Worm (Caenorhabditis elegans): ENCODE measurements around the gene C50C3.1.
A peak's percentile ranks its signal among the peaks of the same experiment; 100 is the strongest.

The C50C3.1 gene

DNA sequence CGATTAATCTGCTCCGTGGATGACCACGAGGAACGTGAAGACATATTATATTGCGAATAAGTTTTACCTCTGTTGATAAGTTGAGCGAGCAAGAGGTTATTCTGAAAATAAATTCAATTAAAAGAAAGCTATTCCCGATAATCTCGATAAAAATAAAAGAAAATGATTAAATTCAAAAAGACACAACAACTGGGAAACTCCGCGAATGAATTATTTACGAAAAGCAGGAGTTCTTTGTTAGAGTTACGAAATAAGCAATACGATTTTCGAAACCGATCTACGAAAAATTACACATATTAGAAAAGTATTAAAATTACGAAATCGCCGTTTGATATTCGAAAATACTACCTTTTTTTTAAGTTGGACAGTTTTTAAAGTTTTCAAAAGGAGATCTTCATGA, 28.5 kb upstream of the C50C3.1 start, which contains the start of gene bath-42:
Gene bath-42 (minus strand): TSS at position 101 of the 400 bp plus-strand sequence.
- no peak for TF ChIP-seq mxl-3 (GFP tag; optimal IDR thresholded peaks at IDR 0.05)
- no peak for TF ChIP-seq nhr-237 (tag; optimal IDR thresholded peaks at IDR 0.05)
- no peak for TF ChIP-seq lin-1 (GFP tag; IDR thresholded peaks at IDR 0.05)
- no peak for TF ChIP-seq ceh-28 (tag; optimal IDR thresholded peaks at IDR 0.05)
- TF ChIP-seq nhr-11 (tag; optimal IDR thresholded peaks at IDR 0.05), result no peak
- no peak for TF ChIP-seq dmd-6 (GFP tag; IDR thresholded peaks at IDR 0.05)
- TF ChIP-seq egl-27 (tag; optimal IDR thresholded peaks at IDR 0.05), result no peak
- no peak for TF ChIP-seq arid-1 (GFP tag; conservative IDR thresholded peaks at IDR 0.05)
- no peak for TF ChIP-seq unc-62 (GFP tag; optimal IDR thresholded peaks at IDR 0.05 in 1 of 2)
- TF ChIP-seq unc-62 (tag; optimal IDR thresholded peaks at IDR 0.05), result no peak
- TF ChIP-seq madf-5 (GFP tag; IDR thresholded peaks at IDR 0.05), result no peak
- no peak for TF ChIP-seq pha-4 (GFP tag; IDR thresholded peaks at IDR 0.05)
- no peak for TF ChIP-seq pha-4 (tag; optimal IDR thresholded peaks at IDR 0.05)
- no peak for TF ChIP-seq ZK337.2 (GFP tag; IDR thresholded peaks at IDR 0.05)
- TF ChIP-seq F10B5.3 (tag; optimal IDR thresholded peaks at IDR 0.05), result no peak
- no peak for TF ChIP-seq jun-1 (tag; optimal IDR thresholded peaks at IDR 0.05)
- TF ChIP-seq nhr-41 (GFP tag; IDR thresholded peaks at IDR 0.05), result no peak

- TF ChIP-seq daf-16 (GFP tag; optimal IDR thresholded peaks at IDR 0.05), result no peak
- TF ChIP-seq daf-16 (tag; optimal IDR thresholded peaks at IDR 0.05), result peak; percentile 74
- TF ChIP-seq hmg-1.1 (GFP tag; IDR thresholded peaks at IDR 0.05), result peak; percentile 76
- TF ChIP-seq mdt-29 (GFP tag; IDR thresholded peaks at IDR 0.05), result no peak
- TF ChIP-seq pqm-1 (tag; optimal IDR thresholded peaks at IDR 0.05), result no peak
- TF ChIP-seq F44E2.7 (GFP tag; IDR thresholded peaks at IDR 0.05), result no peak
- no peak for TF ChIP-seq gei-8 (GFP tag; optimal IDR thresholded peaks at IDR 0.05)
- TF ChIP-seq F49E8.2 (tag; optimal IDR thresholded peaks at IDR 0.05; ENCODE audit: borderline replicate concordance), result no peak
- peak; percentile 31 for TF ChIP-seq spr-1 (tag; optimal IDR thresholded peaks at IDR 0.05)
- no peak for TF ChIP-seq nhr-111 (GFP tag; optimal IDR thresholded peaks at IDR 0.05)
- peak; percentile 58; the same call in 1 of the 2 replicates for TF ChIP-seq Y75B8A.6 (GFP tag; IDR thresholded peaks at IDR 0.05)
- TF ChIP-seq vab-7 (GFP tag; IDR thresholded peaks at IDR 0.05), result peak; percentile 26; the same call in 1 of the 2 replicates
- peak; percentile 68 for TF ChIP-seq nhr-11 (tag; optimal IDR thresholded peaks at IDR 0.05)
- TF ChIP-seq hlh-30 (tag; optimal IDR thresholded peaks at IDR 0.05; ENCODE audit: insufficient read depth), result peak; percentile 91
- peak; percentile 51 for TF ChIP-seq nhr-28 (tag; optimal IDR thresholded peaks at IDR 0.05)
- TF ChIP-seq saeg-2 (GFP tag; IDR thresholded peaks at IDR 0.05), result no peak
- TF ChIP-seq aly-2 (tag; optimal IDR thresholded peaks at IDR 0.05), result no peak
- peak; percentile 83 for TF ChIP-seq duxl-1 (tag; optimal IDR thresholded peaks at IDR 0.05; ENCODE audit: poor library complexity)
- TF ChIP-seq snpc-1.2 (GFP tag; IDR thresholded peaks at IDR 0.05), result 0 out of 2 replicates have a peak, but pooled peaks have one; percentile 23
- peak; percentile 74 for TF ChIP-seq arid-1 (GFP tag; conservative IDR thresholded peaks at IDR 0.05)
- no peak for TF ChIP-seq ces-1 (GFP tag; optimal IDR thresholded peaks at IDR 0.05)
- TF ChIP-seq fos-1 (tag; optimal IDR thresholded peaks at IDR 0.05), result no peak
- TF ChIP-seq egl-43 (GFP tag; IDR thresholded peaks at IDR 0.05), result peak; percentile 53; the same call in 1 of the 2 replicates
- peak; percentile 29 for TF ChIP-seq lin-15B (tag; optimal IDR thresholded peaks at IDR 0.05)
- TF ChIP-seq nhr-77 (tag; optimal IDR thresholded peaks at IDR 0.05), result peak; percentile 69
- peak; percentile 78 for TF ChIP-seq ama-1 (optimal IDR thresholded peaks at IDR 0.05)
- no peak for TF ChIP-seq ztf-11 (tag; optimal IDR thresholded peaks at IDR 0.05)
- no peak for TF ChIP-seq R02D3.7 (tag; optimal IDR thresholded peaks at IDR 0.05)
- TF ChIP-seq egl-27 (tag; optimal IDR thresholded peaks at IDR 0.05), result no peak
- peak in 1 of 2 experiments; percentile 98 for TF ChIP-seq unc-62 (GFP tag; optimal IDR thresholded peaks at IDR 0.05 in 1 of 2)
- TF ChIP-seq unc-62 (tag; optimal IDR thresholded peaks at IDR 0.05), result no peak
- TF ChIP-seq ceh-62 (tag; optimal IDR thresholded peaks at IDR 0.05), result no peak
- peak; percentile 67 for TF ChIP-seq mxl-3 (GFP tag; optimal IDR thresholded peaks at IDR 0.05)
- peak; percentile 94 to 99 for TF ChIP-seq lsy-2 (tag; optimal IDR thresholded peaks at IDR 0.05)
- TF ChIP-seq snpc-4 (tag; optimal IDR thresholded peaks at IDR 0.05), result no peak
- TF ChIP-seq mes-2 (tag; optimal IDR thresholded peaks at IDR 0.05; ENCODE audit: poor library complexity, severe bottlenecking), result peak; percentile 95
- peak in 1 of 2 experiments; percentile 80 for TF ChIP-seq hif-1 (tag; optimal IDR thresholded peaks at IDR 0.05)
- peak; percentile 74 for TF ChIP-seq T26A8.4 (GFP tag; IDR thresholded peaks at IDR 0.05)
- no peak for TF ChIP-seq ZK337.2 (GFP tag; IDR thresholded peaks at IDR 0.05)
These were observed 27.9 kb upstream of the C50C3.1 start, which contains the start of gene prp-8 for ce11 chrIII:8163788-8164423. Gene prp-8, plus strand, starts transcription at chrIII:8164373.
